Worm (Caenorhabditis elegans): ENCODE results near the gene cash-1.

Gene cash-1

ce11 chrV:10328080-10328479 lies 34.0 kb upstream of the cash-1 start:
- no peak for TF ChIP-seq mbf-1 (tag; optimal IDR thresholded peaks at IDR 0.05)
- peak; percentile 8 for TF ChIP-seq F13H6.1 (tag; optimal IDR thresholded peaks at IDR 0.05)
- no peak for TF ChIP-seq sma-3 (GFP tag; optimal IDR thresholded peaks at IDR 0.05)
- TF ChIP-seq alr-1 (tag; optimal IDR thresholded peaks at IDR 0.05): no peak

ce11 chrV:10332012-10332411 lies 30.0 kb upstream of the cash-1 start, which contains the start of gene crm-1:
Gene crm-1, minus strand, starts transcription at chrV:10332112.
- TF ChIP-seq C34F6.9 (tag; optimal IDR thresholded peaks at IDR 0.05) (no peak), nhr-6 (tag; optimal IDR thresholded peaks at IDR 0.05) (no peak), aly-2 (tag; optimal IDR thresholded peaks at IDR 0.05) (no peak), crh-2 (tag; optimal IDR thresholded peaks at IDR 0.05) (no peak), zag-1 (tag; optimal IDR thresholded peaks at IDR 0.05) (no peak), snpc-4 (tag; optimal IDR thresholded peaks at IDR 0.05) (no peak), F13H6.1 (tag; optimal IDR thresholded peaks at IDR 0.05) (no peak), nhr-10 (tag; optimal IDR thresholded peaks at IDR 0.05) (no peak), sma-9 (GFP tag; optimal IDR thresholded peaks at IDR 0.05) (no peak), sma-9 (tag; optimal IDR thresholded peaks at IDR 0.05) (no peak), nhr-11 (tag; optimal IDR thresholded peaks at IDR 0.05) (no peak), nhr-237 (tag; optimal IDR thresholded peaks at IDR 0.05) (no peak), ztf-4 (tag; optimal IDR thresholded peaks at IDR 0.05) (no peak), lin-39 (tag; optimal IDR thresholded peaks at IDR 0.05) (no peak), skn-1 (tag; optimal IDR thresholded peaks at IDR 0.05) (no peak), ztf-1 (GFP tag; conservative IDR thresholded peaks at IDR 0.05) (no peak), dmd-4 (tag; optimal IDR thresholded peaks at IDR 0.05) (no peak), nhr-12 (tag; optimal IDR thresholded peaks at IDR 0.05) (no peak), peb-1 (tag; optimal IDR thresholded peaks at IDR 0.05) (no peak), ama-1 (optimal IDR thresholded peaks at IDR 0.05) (no peak), Y55F3AM.14 (GFP tag; optimal IDR thresholded peaks at IDR 0.05) (no peak)

- no peak for TF ChIP-seq nhr-25 (tag; optimal IDR thresholded peaks at IDR 0.05)
- no peak for TF ChIP-seq R02D3.7 (tag; optimal IDR thresholded peaks at IDR 0.05)
- TF ChIP-seq unc-62 (GFP tag; optimal IDR thresholded peaks at IDR 0.05): no peak
- peak; percentile 28 for TF ChIP-seq sma-9 (GFP tag; optimal IDR thresholded peaks at IDR 0.05)
- no peak for TF ChIP-seq sma-9 (tag; optimal IDR thresholded peaks at IDR 0.05)
- TF ChIP-seq blmp-1 (tag; optimal IDR thresholded peaks at IDR 0.05; ENCODE audit: insufficient read depth): no peak
- peak; percentile 73 for TF ChIP-seq fos-1 (tag; optimal IDR thresholded peaks at IDR 0.05)
- TF ChIP-seq peb-1 (tag; optimal IDR thresholded peaks at IDR 0.05): no peak
- no peak for TF ChIP-seq nhr-237 (tag; optimal IDR thresholded peaks at IDR 0.05)
- peak; percentile 23 for TF ChIP-seq sma-3 (GFP tag; optimal IDR thresholded peaks at IDR 0.05)
- TF ChIP-seq ama-1 (optimal IDR thresholded peaks at IDR 0.05): no peak
These were observed 28.2 kb upstream of the cash-1 start for ce11 chrV:10333843-10334242.

ce11 chrV:10338305-10338992 lies 23.6 kb upstream of the cash-1 start, which contains the start of gene arx-2:
Gene arx-2, minus strand, starts transcription at chrV:10338355.
- no peak for TF ChIP-seq sem-4 (tag; optimal IDR thresholded peaks at IDR 0.05)
- no peak for TF ChIP-seq Y55F3AM.14 (GFP tag; optimal IDR thresholded peaks at IDR 0.05)
- peak in 1 of 2 experiments; percentile 66 for TF ChIP-seq lsy-2 (tag; optimal IDR thresholded peaks at IDR 0.05)
- TF ChIP-seq zag-1 (tag; optimal IDR thresholded peaks at IDR 0.05): no peak
- TF ChIP-seq F13H6.1 (tag; optimal IDR thresholded peaks at IDR 0.05): no peak
- no peak for TF ChIP-seq gmeb-1 (tag; optimal IDR thresholded peaks at IDR 0.05)
- TF ChIP-seq peb-1 (tag; optimal IDR thresholded peaks at IDR 0.05): no peak
- TF ChIP-seq elt-1 (tag; optimal IDR thresholded peaks at IDR 0.05): no peak
- no peak for TF ChIP-seq egl-27 (tag; optimal IDR thresholded peaks at IDR 0.05)
- no peak for TF ChIP-seq sma-9 (GFP tag; optimal IDR thresholded peaks at IDR 0.05)
- no peak for TF ChIP-seq sma-9 (tag; optimal IDR thresholded peaks at IDR 0.05)
- TF ChIP-seq nhr-6 (tag; optimal IDR thresholded peaks at IDR 0.05): no peak
- TF ChIP-seq mab-5 (tag; optimal IDR thresholded peaks at IDR 0.05): no peak
- no peak for TF ChIP-seq elt-3 (tag; optimal IDR thresholded peaks at IDR 0.05)
- TF ChIP-seq blmp-1 (tag; optimal IDR thresholded peaks at IDR 0.05; ENCODE audit: insufficient read depth): no peak
- peak; percentile 32 for TF ChIP-seq fos-1 (tag; optimal IDR thresholded peaks at IDR 0.05)
- no peak for TF ChIP-seq ceh-82 (tag; optimal IDR thresholded peaks at IDR 0.05)
- no peak for TF ChIP-seq nhr-25 (tag; optimal IDR thresholded peaks at IDR 0.05)
- peak; percentile 30 for TF ChIP-seq lin-13 (GFP tag; optimal IDR thresholded peaks at IDR 0.05)
- no peak for TF ChIP-seq nhr-12 (tag; optimal IDR thresholded peaks at IDR 0.05)
- no peak for TF ChIP-seq R02D3.7 (tag; optimal IDR thresholded peaks at IDR 0.05)
- no peak for TF ChIP-seq aly-2 (tag; optimal IDR thresholded peaks at IDR 0.05)
- TF ChIP-seq C34F6.9 (tag; optimal IDR thresholded peaks at IDR 0.05): peak; percentile 65

Data from whole organism, L2 larva.